Fruit fly (Drosophila melanogaster) whole organism, prepupa: Measurements from ENCODE around the gene CG13639.

Source experiments
- CG1621 ChIP-seq: fragments of 200-800 bp; sonication (Bioruptor generic); optimal IDR thresholded peaks from 3 replicates; lab custom pipeline; 2018; ENCODE audit warnings: missing biosample characterization, mild to moderate bottlenecking, missing genetic modification characterization
- CG32006 ChIP-seq: fragments of 200-800 bp; sonication (Bioruptor generic); optimal IDR thresholded peaks from 3 replicates; lab custom pipeline; 2017; ENCODE audit warnings: missing biosample characterization, mild to moderate bottlenecking, missing genetic modification characterization
- Met ChIP-seq: fragments of 200-800 bp; sonication (Bioruptor generic); optimal IDR thresholded peaks from 3 replicates; lab custom pipeline; 2016; ENCODE audit warnings: missing biosample characterization, missing genetic modification characterization
- Sox102F ChIP-seq: fragments of 200-800 bp; sonication (Bioruptor generic); optimal IDR thresholded peaks from 2 replicates; lab custom pipeline; 2016; ENCODE audit warnings: missing biosample characterization, mild to moderate bottlenecking, missing genetic modification characterization
- Sox15 ChIP-seq: fragments of 200-800 bp; sonication (Bioruptor generic); optimal IDR thresholded peaks from 3 replicates; lab custom pipeline; 2016; ENCODE audit warnings: missing biosample characterization, missing genetic modification characterization
- lz ChIP-seq: fragments of 200-800 bp; sonication (Bioruptor generic); optimal IDR thresholded peaks from 3 replicates; lab custom pipeline; 2016; ENCODE audit warnings: missing biosample characterization, missing genetic modification characterization
- net ChIP-seq: fragments of 200-800 bp; sonication (Bioruptor generic); optimal IDR thresholded peaks from 3 replicates; lab custom pipeline; 2016; ENCODE audit warnings: missing biosample characterization, missing genetic modification characterization

- TF ChIP-seq Met (no peak), net (no peak), lz (GFP tag; lab: Kevin White, UChicago) (no peak), Sox15 (GFP tag; lab: Kevin White, UChicago) (no peak), CG32006 (GFP tag; lab: Kevin White, UChicago) (no peak), CG1621 (tag; lab: Kevin White, UChicago) (no peak), Sox102F (GFP tag; lab: Kevin White, UChicago) (no peak)
Measured at dm6 chr3R:24900816-24901215, 40.6 kb upstream of the CG13639 start, which contains the start of gene CG10845.
